Worm (Caenorhabditis elegans) whole organism, L1 larva: Measurements from ENCODE around the gene skr-12.

ENCODE experiments used
- C34B4.2 ChIP-seq: sonication (generic microtip); optimal IDR thresholded peaks from 2 replicates; lab custom pipeline; 2017; ENCODE audit warnings: mild to moderate bottlenecking, missing genetic modification characterization, missing compliant biosample characterization
- F16B12.6 ChIP-seq: fragments of 150-350 bp; optimal IDR thresholded peaks from 2 replicates; lab custom pipeline; 2014; ENCODE audit warnings: missing biosample characterization, missing genetic modification characterization
- aly-2 ChIP-seq: fragments of 150-350 bp; optimal IDR thresholded peaks from 2 replicates; lab custom pipeline; 2014; ENCODE audit warnings: missing biosample characterization, missing genetic modification characterization
- blmp-1 ChIP-seq: fragments of 150-350 bp; optimal IDR thresholded peaks from 2 replicates; lab custom pipeline; 2014; ENCODE audit warnings: missing biosample characterization, missing genetic modification characterization
- elt-2 ChIP-seq: sonication (generic microtip); optimal IDR thresholded peaks from 2 replicates; lab custom pipeline; 2016; ENCODE audit warnings: missing genetic modification characterization, mild to moderate bottlenecking, inconsistent platforms, missing compliant biosample characterization, missing genetic modification reagents
- fkh-10 ChIP-seq: sonication (generic microtip); optimal IDR thresholded peaks from 2 replicates; lab custom pipeline; 2017; ENCODE audit warnings: missing biosample characterization, missing genetic modification reagents, missing genetic modification characterization
- mep-1 ChIP-seq: fragments of 150-350 bp; optimal IDR thresholded peaks from 2 replicates; lab custom pipeline; 2014; ENCODE audit warnings: missing biosample characterization, missing genetic modification characterization

ce11 chrIV:17174980-17175379, 7.9 kb downstream of the skr-12 start:
- TF ChIP-seq mep-1 (tag; lab: Kevin White, UChicago) (no peak), fkh-10 (GFP tag; lab: Kevin White, UChicago) (no peak), C34B4.2 (tag; lab: Kevin White, UChicago) (no peak), aly-2 (tag; lab: Kevin White, UChicago) (no peak), F16B12.6 (tag; lab: Kevin White, UChicago) (no peak), elt-2 (tag; lab: Kevin White, UChicago) (no peak), blmp-1 (no peak)
